Fruit fly (Drosophila melanogaster) whole organism, prepupa: ENCODE measurements around the gene mus81.

Source experiments
- CG10631 ChIP-seq: fragments of 200-800 bp; sonication (Bioruptor generic); optimal IDR thresholded peaks from 2 replicates; lab custom pipeline; 2016; ENCODE audit warnings: missing biosample characterization, missing genetic modification characterization
- CG10669 ChIP-seq: fragments of 200-800 bp; sonication (Bioruptor generic); optimal IDR thresholded peaks from 3 replicates; lab custom pipeline; 2018; ENCODE audit warnings: missing biosample characterization, mild to moderate bottlenecking, missing genetic modification characterization, moderate library complexity
- CG11294 ChIP-seq: fragments of 200-800 bp; sonication (Bioruptor generic); IDR thresholded peaks from 2 replicates; pipeline ENCODE4 v1.3.6; 2022; ENCODE audit warnings: missing biosample characterization, missing genetic modification characterization
- CG11902 ChIP-seq: fragments of 200-800 bp; sonication (Bioruptor generic); optimal IDR thresholded peaks from 3 replicates; lab custom pipeline; 2016; ENCODE audit warnings: missing biosample characterization, missing genetic modification characterization
- CG15336 ChIP-seq: fragments of 200-800 bp; sonication (Bioruptor generic); IDR thresholded peaks from 2 replicates; pipeline ENCODE4 v1.3.6; 2022; ENCODE audit warnings: missing biosample characterization, missing genetic modification characterization
- CG1621 ChIP-seq: fragments of 200-800 bp; sonication (Bioruptor generic); optimal IDR thresholded peaks from 3 replicates; lab custom pipeline; 2018; ENCODE audit warnings: missing biosample characterization, mild to moderate bottlenecking, missing genetic modification characterization
- CG3032 ChIP-seq: fragments of 200-800 bp; optimal IDR thresholded peaks from 2 replicates; lab custom pipeline; 2019; ENCODE audit warnings: missing biosample characterization, mild to moderate bottlenecking, missing genetic modification characterization, moderate library complexity
- CG31627 ChIP-seq: fragments of 200-800 bp; sonication (Bioruptor generic); optimal IDR thresholded peaks from 3 replicates; lab custom pipeline; 2016; ENCODE audit warnings: missing biosample characterization, missing genetic modification characterization
- CG32006 ChIP-seq: fragments of 200-800 bp; sonication (Bioruptor generic); optimal IDR thresholded peaks from 3 replicates; lab custom pipeline; 2017; ENCODE audit warnings: missing biosample characterization, mild to moderate bottlenecking, missing genetic modification characterization
- CG34406 ChIP-seq: fragments of 200-800 bp; sonication (Bioruptor generic); optimal IDR thresholded peaks from 3 replicates; lab custom pipeline; 2016; ENCODE audit warnings: missing biosample characterization, missing genetic modification characterization
- CG6163 ChIP-seq: fragments of 200-800 bp; sonication (Bioruptor generic); IDR thresholded peaks from 3 replicates; pipeline ENCODE4 v1.3.6; 2022; ENCODE audit warnings: missing biosample characterization, missing genetic modification characterization
- CG6276 ChIP-seq: fragments of 200-800 bp; sonication (Bioruptor generic); optimal IDR thresholded peaks from 2 replicates; lab custom pipeline; 2017; ENCODE audit warnings: missing biosample characterization, mild to moderate bottlenecking, missing genetic modification characterization
- CG6792 ChIP-seq: fragments of 200-800 bp; sonication (Bioruptor generic); optimal IDR thresholded peaks from 3 replicates; lab custom pipeline; 2016; ENCODE audit warnings: missing biosample characterization, missing genetic modification characterization
- CG6808 ChIP-seq: fragments of 200-800 bp; sonication (Bioruptor generic); optimal IDR thresholded peaks from 3 replicates; lab custom pipeline; 2017; ENCODE audit warnings: missing biosample characterization, missing genetic modification characterization, mild to moderate bottlenecking, moderate library complexity, missing genetic modification reagents
- CG7368 ChIP-seq: fragments of 200-800 bp; sonication (Bioruptor generic); optimal IDR thresholded peaks from 3 replicates; lab custom pipeline; 2016; ENCODE audit warnings: missing biosample characterization, missing genetic modification characterization
- CG8119 ChIP-seq: fragments of 200-800 bp; sonication (Bioruptor generic); IDR thresholded peaks from 3 replicates; pipeline ENCODE4 v1.3.6; 2022; ENCODE audit warnings: missing biosample characterization, missing genetic modification characterization
- CG9139 ChIP-seq: fragments of 200-800 bp; sonication (Bioruptor generic); optimal IDR thresholded peaks from 3 replicates; lab custom pipeline; 2017; ENCODE audit warnings: missing biosample characterization, mild to moderate bottlenecking, missing genetic modification characterization
- Eip75B ChIP-seq: fragments of 200-800 bp; sonication (Bioruptor generic); optimal IDR thresholded peaks from 3 replicates; lab custom pipeline; 2016; ENCODE audit warnings: missing biosample characterization, missing genetic modification characterization
- Eip78C ChIP-seq: fragments of 200-800 bp; sonication (Bioruptor generic); peaks from one replicate; lab custom pipeline; 2016; ENCODE audit warnings: missing biosample characterization, missing genetic modification characterization
- Eip93F ChIP-seq: fragments of 200-800 bp; sonication (Bioruptor generic); optimal IDR thresholded peaks from 2 replicates; lab custom pipeline; 2016; ENCODE audit warnings: missing biosample characterization, mild to moderate bottlenecking, missing genetic modification characterization
- Gug ChIP-seq: fragments of 200-800 bp; sonication (Bioruptor generic); IDR thresholded peaks from 2 replicates; pipeline ENCODE4 v1.3.6; 2022; ENCODE audit warnings: missing biosample characterization, missing genetic modification characterization
- Hr38 ChIP-seq: sonication (Bioruptor generic); optimal IDR thresholded peaks from 2 replicates; lab custom pipeline; 2016; ENCODE audit warnings: missing biosample characterization, missing genetic modification characterization
- Hr39 ChIP-seq: fragments of 200-800 bp; sonication (Bioruptor generic); optimal IDR thresholded peaks from 2 replicates; lab custom pipeline; 2016; ENCODE audit warnings: missing biosample characterization, missing genetic modification characterization
- Lpt ChIP-seq: fragments of 200-800 bp; sonication (Bioruptor generic); optimal IDR thresholded peaks from 3 replicates; lab custom pipeline; 2016; ENCODE audit warnings: missing biosample characterization, missing genetic modification characterization
- OdsH ChIP-seq: fragments of 200-800 bp; sonication (Bioruptor generic); optimal IDR thresholded peaks from 3 replicates; lab custom pipeline; 2016; ENCODE audit warnings: missing biosample characterization, missing genetic modification characterization
- Smox ChIP-seq: fragments of 200-800 bp; sonication (Bioruptor generic); optimal IDR thresholded peaks from 3 replicates; lab custom pipeline; 2016; ENCODE audit warnings: missing biosample characterization, missing genetic modification characterization
- Sox102F ChIP-seq: fragments of 200-800 bp; sonication (Bioruptor generic); optimal IDR thresholded peaks from 2 replicates; lab custom pipeline; 2016; ENCODE audit warnings: missing biosample characterization, mild to moderate bottlenecking, missing genetic modification characterization
- Sox14 ChIP-seq: fragments of 200-800 bp; sonication (Bioruptor generic); optimal IDR thresholded peaks from 3 replicates; lab custom pipeline; 2016; ENCODE audit warnings: missing biosample characterization, missing genetic modification characterization
- achi ChIP-seq: fragments of 200-800 bp; sonication (Bioruptor generic); optimal IDR thresholded peaks from 3 replicates; lab custom pipeline; 2016; ENCODE audit warnings: missing biosample characterization, missing genetic modification characterization
- cyc ChIP-seq: fragments of 200-800 bp; sonication (Bioruptor generic); optimal IDR thresholded peaks from 3 replicates; lab custom pipeline; 2016; ENCODE audit warnings: missing biosample characterization, missing genetic modification characterization
- dsx ChIP-seq: fragments of 200-800 bp; optimal IDR thresholded peaks from 3 replicates; lab custom pipeline; 2019; ENCODE audit warnings: missing biosample characterization, mild to moderate bottlenecking, missing genetic modification characterization, moderate library complexity; ENCODE audit not compliant: poor library complexity, severe bottlenecking
- eg ChIP-seq: fragments of 200-800 bp; sonication (Bioruptor generic); IDR thresholded peaks from 3 replicates; pipeline ENCODE4 v1.3.6; 2022; ENCODE audit warnings: missing biosample characterization, missing genetic modification characterization
- fd59A ChIP-seq: fragments of 200-800 bp; sonication (Bioruptor generic); optimal IDR thresholded peaks from 2 replicates; lab custom pipeline; 2017; ENCODE audit warnings: missing biosample characterization, mild to moderate bottlenecking, missing genetic modification characterization, missing genetic modification reagents
- fkh ChIP-seq: fragments of 200-800 bp; sonication (Bioruptor generic); optimal IDR thresholded peaks from 3 replicates; lab custom pipeline; 2017; ENCODE audit warnings: missing biosample characterization, mild to moderate bottlenecking, missing genetic modification characterization, moderate library complexity
- net ChIP-seq: fragments of 200-800 bp; sonication (Bioruptor generic); optimal IDR thresholded peaks from 3 replicates; lab custom pipeline; 2016; ENCODE audit warnings: missing biosample characterization, missing genetic modification characterization
- pdm3 ChIP-seq: fragments of 200-800 bp; sonication (Bioruptor generic); optimal IDR thresholded peaks from 3 replicates; lab custom pipeline; 2016; ENCODE audit warnings: missing biosample characterization, missing genetic modification characterization
- salr ChIP-seq, 2 experiments: fragments of 200-800 bp; sonication (Bioruptor generic); optimal IDR thresholded peaks; 3 replicates each; lab custom pipeline; 2016 to 2018; ENCODE audit warnings: missing biosample characterization in 2 of 2, missing genetic modification characterization in 2 of 2, mild to moderate bottlenecking in 1 of 2
- spab ChIP-seq: fragments of 200-800 bp; sonication (Bioruptor generic); optimal IDR thresholded peaks from 2 replicates; lab custom pipeline; 2017; ENCODE audit warnings: missing biosample characterization, mild to moderate bottlenecking, missing genetic modification characterization, missing genetic modification reagents
- ss ChIP-seq, 2 experiments: fragments of 200-800 bp; sonication (Bioruptor generic); optimal IDR thresholded peaks; 2 replicates in 1 of 2; 3 replicates in 1 of 2; lab custom pipeline; 2017 to 2018; ENCODE audit warnings: mild to moderate bottlenecking in 2 of 2, missing biosample characterization in 2 of 2, missing genetic modification characterization in 2 of 2, moderate library complexity in 1 of 2
- svp ChIP-seq: fragments of 200-800 bp; sonication (Bioruptor generic); peaks from one replicate; lab custom pipeline; 2016; ENCODE audit warnings: missing biosample characterization, missing genetic modification characterization

Gene mus81

dm6 chrX:935049-935900 is 5.6 kb upstream of the mus81 start, which contains the start of gene TRAM (continued):
- TF ChIP-seq CG10669 (GFP tag; lab: Kevin White, UChicago) (peak; percentile 98), cyc (GFP tag; lab: Kevin White, UChicago) (peak; percentile 97), Gug (GFP tag; lab: Robert Waterston, UW) (peak; percentile 99), CG32006 (GFP tag; lab: Kevin White, UChicago) (peak; percentile 98), Sox102F (GFP tag; lab: Kevin White, UChicago) (peak; percentile 93), dsx (peak; percentile 94), CG6163 (GFP tag; lab: Robert Waterston, UW) (peak; percentile 99), fkh (GFP tag; lab: Kevin White, UChicago) (peak; percentile 98), OdsH (peak; percentile 97), pdm3 (GFP tag; lab: Kevin White, UChicago) (peak; percentile 97), CG10631 (peak; percentile 98), CG9139 (peak; percentile 96), spab (peak; percentile 96), CG7368 (GFP tag; lab: Kevin White, UChicago) (peak; percentile 98), eg (GFP tag; lab: Robert Waterston, UW) (peak; percentile 99), CG11902 (GFP tag; lab: Kevin White, UChicago) (peak; percentile 96), Eip93F (GFP tag; lab: Kevin White, UChicago) (peak; percentile 88), Smox (GFP tag; lab: Kevin White, UChicago) (peak; percentile 96), salr (GFP tag; optimal IDR thresholded peaks at IDR 0.05; lab: Kevin White, UChicago) (peak in 1 of 2 experiments; percentile 96)

- TF ChIP-seq fkh (GFP tag; lab: Kevin White, UChicago) (no peak), fd59A (GFP tag; lab: Kevin White, UChicago) (no peak), CG8119 (GFP tag; lab: Robert Waterston, UW) (no peak), spab (no peak)
Measured at dm6 chrX:935901-936207, 5.0 kb upstream of the mus81 start.

dm6 chrX:945446-946013 is 4.7 kb downstream of the mus81 start, which contains the start of gene CG3703:
CG3703 (minus strand) TSS chrX:945773.
- TF ChIP-seq Sox14 (GFP tag; lab: Kevin White, UChicago) (no peak), Eip78C (GFP tag; lab: Kevin White, UChicago) (peak; percentile 9), CG6792 (GFP tag; lab: Kevin White, UChicago) (no peak), CG6276 (GFP tag; lab: Kevin White, UChicago) (no peak), ss (GFP tag; optimal IDR thresholded peaks at IDR 0.05; lab: Kevin White, UChicago) (no peak)

dm6 chrX:946162-946561 is 5.3 kb downstream of the mus81 start:
- peak; percentile 2 for TF ChIP-seq Eip75B (GFP tag; lab: Kevin White, UChicago)
- no peak for TF ChIP-seq CG7368 (GFP tag; lab: Kevin White, UChicago)
- no peak for TF ChIP-seq net
- peak; percentile 95 for TF ChIP-seq svp
- TF ChIP-seq, all 60 proteins: peak for 2

dm6 chrX:947450-948284 is 6.8 kb downstream of the mus81 start, which contains the start of gene CG3699:
CG3699 (minus strand) TSS chrX:947500.
- no peak for TF ChIP-seq CG11294 (GFP tag; lab: Robert Waterston, UW)
- TF ChIP-seq CG3032 (tag; lab: Kevin White, UChicago) = peak; percentile 45
- TF ChIP-seq CG10631 = peak; percentile 33
- peak; percentile 51 for TF ChIP-seq CG31627
- peak; percentile 41 for TF ChIP-seq Sox14 (GFP tag; lab: Kevin White, UChicago)
- TF ChIP-seq CG15336 (GFP tag; lab: Robert Waterston, UW) = peak; percentile 28; the same call in 1 of the 2 replicates
- peak; percentile 4 for TF ChIP-seq fd59A (GFP tag; lab: Kevin White, UChicago)
- no peak for TF ChIP-seq Hr38
- TF ChIP-seq Hr39 = peak; percentile 60
- no peak for TF ChIP-seq CG1621 (tag; lab: Kevin White, UChicago)
- peak; percentile 62 for TF ChIP-seq CG6792 (GFP tag; lab: Kevin White, UChicago)
- no peak for TF ChIP-seq eg (GFP tag; lab: Robert Waterston, UW)
- peak; percentile 49 for TF ChIP-seq net
- peak; percentile 41 for TF ChIP-seq achi (GFP tag; lab: Kevin White, UChicago)
- TF ChIP-seq svp = peak; percentile 79
- peak; percentile 32 for TF ChIP-seq CG6808 (GFP tag; lab: Kevin White, UChicago)
- TF ChIP-seq Lpt (GFP tag; lab: Kevin White, UChicago) = no peak
- TF ChIP-seq CG34406 (GFP tag; lab: Kevin White, UChicago) = peak; percentile 48
